Worm (Caenorhabditis elegans): ENCODE measurements around the gene M04C3.1.

DNA sequence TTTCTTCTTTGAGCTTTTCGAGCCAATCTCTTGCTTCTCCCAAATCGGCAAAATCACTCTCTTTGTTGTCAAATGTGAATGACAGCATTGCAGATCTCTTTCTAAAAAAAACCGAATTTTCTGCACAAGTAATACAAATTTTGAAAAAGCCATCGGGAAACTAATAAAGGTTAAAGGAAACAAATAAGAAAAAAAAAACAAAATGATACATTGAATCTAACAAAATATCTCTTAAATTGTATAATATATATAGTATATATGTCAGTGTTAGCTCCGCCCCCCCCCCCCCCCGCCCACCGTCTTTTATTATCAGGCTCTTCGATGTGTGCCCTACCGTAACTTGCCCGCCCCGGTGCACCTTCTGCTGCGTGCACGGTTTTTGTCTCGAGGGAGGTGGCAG is 12.4 kb downstream of the M04C3.1 start, which contains the start of gene C25F9.11:
- TF ChIP-seq ceh-45 (GFP tag; IDR thresholded peaks at IDR 0.05) (no peak), unc-3 (GFP tag; conservative IDR thresholded peaks at IDR 0.05) (no peak), unc-3 (tag; optimal IDR thresholded peaks at IDR 0.05) (no peak), ceh-48 (tag; optimal IDR thresholded peaks at IDR 0.05) (no peak), hlh-30 (tag; optimal IDR thresholded peaks at IDR 0.05; ENCODE audit: insufficient read depth) (no peak), fkh-10 (GFP tag; optimal IDR thresholded peaks at IDR 0.05) (no peak), pha-4 (tag; optimal IDR thresholded peaks at IDR 0.05) (no peak), ceh-31 (tag; optimal IDR thresholded peaks at IDR 0.05) (no peak), hlh-15 (tag; optimal IDR thresholded peaks at IDR 0.05) (no peak), ama-1 (optimal IDR thresholded peaks at IDR 0.05) (no peak), zip-5 (tag; optimal IDR thresholded peaks at IDR 0.05) (no peak)
